Worm (Caenorhabditis elegans) whole organism, L4/young adult: ENCODE results near the gene K05F6.10.
"Not testable (repeated sequence)": the region's sequence is repeated elsewhere in the genome, so short reads cannot be mapped to it uniquely, and the experiment has no call there.

Experiments
- W03F9.2 ChIP-seq: fragments of 150-350 bp; optimal IDR thresholded peaks from 2 replicates; lab custom pipeline; 2014; ENCODE audit warnings: missing biosample characterization, missing genetic modification characterization
- dao-5 ChIP-seq: sonication (generic microtip); optimal IDR thresholded peaks from 2 replicates; lab custom pipeline; 2016; ENCODE audit warnings: missing genotype, missing genetic modification characterization, moderate library complexity, missing compliant biosample characterization
- him-1 ChIP-seq: sonication (generic microtip); optimal IDR thresholded peaks from 2 replicates; lab custom pipeline; 2016; ENCODE audit warnings: missing genotype, missing genetic modification reagents, missing genetic modification characterization, missing compliant biosample characterization

K05F6.10 gene

ce11 chrII:1560839-1561238, 15.1 kb downstream of the K05F6.10 start:
- TF ChIP-seq W03F9.2 (tag; lab: Kevin White, UChicago) = no peak
- no peak for TF ChIP-seq him-1 (tag; lab: Kevin White, UChicago)
- no peak for TF ChIP-seq dao-5 (tag; lab: Kevin White, UChicago)

ce11 chrII:1556217-1556616, 19.7 kb downstream of the K05F6.10 start, which contains the start of the genes fbxb-54 and fbxb-50:
TSS of gene fbxb-54 (minus strand) at chrII:1556317.
TSS of gene fbxb-50 (plus strand) at chrII:1556443.
- TF ChIP-seq dao-5, W03F9.2, him-1 (tag; lab: Kevin White, UChicago): not testable (repeated sequence)

DNA sequence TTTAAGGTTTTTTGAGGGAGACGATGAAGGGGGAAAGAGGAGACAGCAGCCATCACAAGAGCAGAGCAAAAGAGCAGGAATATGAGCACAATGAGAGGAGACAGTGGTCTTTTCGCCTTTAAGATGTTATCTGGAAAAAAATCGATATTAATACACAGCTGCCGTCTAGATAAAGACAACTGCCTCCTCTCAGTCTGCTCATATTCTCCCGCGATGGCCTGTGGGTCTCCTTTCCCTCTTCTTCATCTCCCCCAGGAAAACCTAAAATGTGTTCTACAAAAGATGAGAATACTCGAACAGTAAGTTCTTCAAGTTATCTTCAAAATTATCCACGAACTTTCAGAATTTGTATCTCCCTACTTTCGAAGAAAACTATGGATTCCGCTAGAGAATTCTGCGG, 25.4 kb downstream of the K05F6.10 start, which contains the start of the genes fbxb-52 and fbxb-51:
fbxb-52 (minus strand) TSS at position 101 of the 400 bp plus-strand sequence.
fbxb-51 (plus strand) TSS at position 212 of the 400 bp plus-strand sequence.
- no peak for TF ChIP-seq W03F9.2 (tag; lab: Kevin White, UChicago)
- TF ChIP-seq dao-5 (tag; lab: Kevin White, UChicago) = no peak
- no peak for TF ChIP-seq him-1 (tag; lab: Kevin White, UChicago)

ce11 chrII:1545625-1546024, 30.3 kb downstream of the K05F6.10 start, which contains the start of gene K05F6.12:
TSS of gene K05F6.12 (plus strand) at chrII:1545925.
- TF ChIP-seq him-1 (tag; lab: Kevin White, UChicago) (no peak), dao-5 (tag; lab: Kevin White, UChicago) (no peak), W03F9.2 (tag; lab: Kevin White, UChicago) (no peak)

DNA sequence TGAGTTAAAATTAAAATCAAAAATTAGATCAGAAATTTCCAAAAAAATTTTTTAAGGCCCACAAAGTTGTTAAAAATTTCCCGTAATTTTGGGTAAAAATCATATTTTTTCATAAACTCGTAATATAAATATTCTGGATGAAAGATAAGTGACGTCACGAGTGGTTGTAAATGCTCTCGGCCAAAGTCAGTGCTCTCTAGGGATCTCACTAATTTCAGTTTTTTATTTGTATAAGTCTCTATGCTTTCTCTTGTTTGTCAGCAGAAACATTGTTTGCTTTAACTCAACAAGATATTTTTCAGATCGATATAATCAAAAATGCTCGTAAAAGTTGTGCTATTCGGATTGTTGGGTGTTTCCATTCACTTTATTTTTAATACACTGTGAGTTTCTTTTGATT, 32.7 kb downstream of the K05F6.10 start, which contains the start of gene K05F6.4:
K05F6.4 (plus strand) TSS at position 301 of the 400 bp plus-strand sequence.
- TF ChIP-seq him-1, dao-5, W03F9.2 (tag; lab: Kevin White, UChicago): not testable (repeated sequence)

ce11 chrII:1540628-1541027, 35.3 kb downstream of the K05F6.10 start, which contains the start of gene poml-4:
TSS of gene poml-4 (plus strand) at chrII:1540928.
- not testable (repeated sequence) for TF ChIP-seq him-1, W03F9.2, dao-5 (tag; lab: Kevin White, UChicago)

DNA sequence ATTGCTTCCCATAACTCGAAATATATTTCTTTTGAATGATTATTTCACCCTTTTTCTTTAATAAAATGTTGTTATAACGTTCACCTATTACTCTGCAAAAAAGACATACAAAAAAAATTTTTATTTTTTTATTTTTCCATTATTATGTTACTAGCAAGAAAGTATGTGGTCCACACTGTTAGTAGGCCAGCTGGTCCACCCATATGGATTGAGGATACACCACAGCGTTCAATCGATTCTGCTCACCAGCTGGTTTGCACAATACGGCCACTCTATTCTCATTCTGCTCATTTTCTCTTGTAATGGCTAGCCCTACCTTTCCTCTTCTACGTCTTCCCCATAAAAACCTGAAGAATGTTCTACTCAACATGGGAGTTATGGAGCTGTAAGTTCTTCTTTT, 37.3 kb downstream of the K05F6.10 start, which contains the start of gene fbxb-44:
fbxb-44 (plus strand) TSS at position 301 of the 400 bp plus-strand sequence.
- no peak for TF ChIP-seq dao-5 (tag; lab: Kevin White, UChicago)
- TF ChIP-seq him-1 (tag; lab: Kevin White, UChicago) = no peak
- TF ChIP-seq W03F9.2 (tag; lab: Kevin White, UChicago) = no peak

ce11 chrII:1537321-1537720, 38.6 kb downstream of the K05F6.10 start, which contains the start of gene fbxb-42:
TSS of gene fbxb-42 (plus strand) at chrII:1537621.
- no peak for TF ChIP-seq W03F9.2 (tag; lab: Kevin White, UChicago)
- no peak for TF ChIP-seq dao-5 (tag; lab: Kevin White, UChicago)
- TF ChIP-seq him-1 (tag; lab: Kevin White, UChicago) = no peak

- TF ChIP-seq W03F9.2 (tag; lab: Kevin White, UChicago) = no peak
- no peak for TF ChIP-seq dao-5 (tag; lab: Kevin White, UChicago)
- no peak for TF ChIP-seq him-1 (tag; lab: Kevin White, UChicago)
Observed at ce11 chrII:1535931-1536330, 40.0 kb downstream of the K05F6.10 start, which contains the start of gene fbxb-43. TSS of gene fbxb-43 (plus strand) at chrII:1536231.

DNA sequence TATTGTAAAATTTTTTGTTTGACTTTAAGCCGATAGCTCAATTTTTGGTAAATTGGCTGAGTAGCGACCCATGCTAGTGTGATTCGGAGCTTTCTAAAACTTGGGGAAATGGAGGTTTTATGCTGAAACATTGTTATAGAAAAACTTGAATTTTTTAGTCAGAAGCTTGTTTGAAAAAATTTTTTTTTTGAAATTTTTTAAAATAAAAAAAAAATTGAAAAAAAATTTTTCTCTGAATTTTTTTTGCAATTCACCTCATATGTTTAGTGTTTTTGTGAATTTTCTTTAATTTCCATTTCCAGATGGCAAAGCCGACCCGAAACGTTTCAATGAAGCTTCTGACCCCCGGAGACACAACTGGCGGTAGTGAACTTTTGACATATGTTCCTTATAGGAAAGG, 46.9 kb downstream of the K05F6.10 start, which contains the start of gene Y51H7BR.4:
Y51H7BR.4 (plus strand) TSS at position 301 of the 400 bp plus-strand sequence.
- TF ChIP-seq him-1 (tag; lab: Kevin White, UChicago) (no peak), dao-5 (tag; lab: Kevin White, UChicago) (no peak), W03F9.2 (tag; lab: Kevin White, UChicago) (no peak)

- TF ChIP-seq him-1 (tag; lab: Kevin White, UChicago) (no peak), dao-5 (tag; lab: Kevin White, UChicago) (no peak), W03F9.2 (tag; lab: Kevin White, UChicago) (no peak)
Observed at ce11 chrII:1525498-1525897, 50.4 kb downstream of the K05F6.10 start, which contains the start of gene Y51H7BR.7. TSS of gene Y51H7BR.7 (minus strand) at chrII:1525598.
